Worm (Caenorhabditis elegans) whole organism, L4/young adult: ENCODE results near the gene DH11.2.

Source experiments
- W03F9.2 ChIP-seq: fragments of 150-350 bp; optimal IDR thresholded peaks from 2 replicates; lab custom pipeline; 2014; ENCODE audit warnings: missing biosample characterization, missing genetic modification characterization
- dao-5 ChIP-seq: sonication (generic microtip); optimal IDR thresholded peaks from 2 replicates; lab custom pipeline; 2016; ENCODE audit warnings: missing genotype, missing genetic modification characterization, moderate library complexity, missing compliant biosample characterization
- him-1 ChIP-seq: sonication (generic microtip); optimal IDR thresholded peaks from 2 replicates; lab custom pipeline; 2016; ENCODE audit warnings: missing genotype, missing genetic modification reagents, missing genetic modification characterization, missing compliant biosample characterization

Gene DH11.2

DNA sequence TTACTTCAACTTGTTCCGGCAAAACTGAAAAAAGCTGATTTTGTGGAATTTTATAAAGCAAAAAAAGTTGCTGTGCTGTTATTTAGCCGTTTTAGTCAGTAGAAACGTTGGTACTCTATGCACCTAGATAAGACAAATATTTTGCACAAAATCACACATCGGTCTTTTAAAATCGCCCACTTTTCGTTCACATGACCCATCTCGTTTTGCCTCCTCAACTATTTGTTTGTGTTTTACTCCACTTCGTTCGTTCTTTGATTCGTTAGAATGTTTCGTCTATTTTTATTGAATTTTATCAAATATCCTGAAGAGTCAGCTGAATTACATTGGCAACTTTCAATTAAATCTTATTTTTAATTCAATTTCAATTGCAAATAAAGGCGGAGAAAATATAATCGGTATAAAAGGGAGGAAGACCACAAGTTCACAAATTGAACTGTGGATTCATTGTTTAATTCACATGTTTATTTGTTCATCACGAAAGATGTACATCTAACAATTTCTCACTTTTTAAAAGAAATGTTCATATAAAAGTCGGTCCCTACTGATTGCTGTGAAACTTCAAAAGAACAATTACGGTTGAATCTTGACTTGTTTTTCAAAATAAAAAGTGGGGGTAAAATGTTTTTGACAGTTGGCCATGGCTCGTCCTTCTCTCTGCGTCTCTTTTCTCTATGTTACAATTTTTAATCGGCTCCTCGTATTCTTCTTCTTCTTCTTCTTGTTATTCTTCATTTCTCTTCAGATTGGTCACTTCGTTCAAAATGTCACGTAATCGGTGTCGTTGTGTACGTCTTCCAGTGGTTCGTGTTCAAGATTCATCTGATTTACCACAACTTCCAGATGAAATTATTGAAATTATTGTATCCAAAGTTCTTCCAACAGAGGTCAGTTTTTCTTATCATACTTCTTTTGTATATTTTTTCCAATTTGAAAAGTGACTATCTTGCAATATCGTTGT, at the start of gene DH11.2:
Gene DH11.2, plus strand, starts transcription at position 746 of the 961 bp plus-strand sequence.
- TF ChIP-seq W03F9.2, result no peak
- no peak for TF ChIP-seq him-1 (tag; lab: Kevin White, UChicago)
- TF ChIP-seq dao-5 (tag; lab: Kevin White, UChicago), result no peak

DNA sequence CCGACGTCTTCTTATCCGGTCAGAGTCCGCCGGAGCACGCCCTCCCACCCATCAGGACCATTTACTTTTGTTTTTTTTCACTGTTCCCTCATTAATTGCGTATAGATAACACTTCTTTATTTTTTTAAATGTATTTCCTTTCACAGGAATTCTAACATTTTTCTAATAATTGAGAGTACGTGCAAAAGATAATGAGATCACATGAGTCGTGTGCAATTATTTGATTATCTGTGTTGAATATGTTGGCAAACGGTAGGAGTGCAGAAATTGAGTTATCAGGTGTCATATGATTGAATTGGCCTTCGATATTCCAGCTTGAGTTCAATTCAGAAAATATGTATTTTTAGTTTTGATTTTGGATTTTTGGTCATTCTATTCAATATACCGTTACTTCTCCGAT, 44.2 kb upstream of the DH11.2 start:
- TF ChIP-seq W03F9.2 (no peak), dao-5 (tag; lab: Kevin White, UChicago) (no peak), him-1 (tag; lab: Kevin White, UChicago) (no peak)

DNA sequence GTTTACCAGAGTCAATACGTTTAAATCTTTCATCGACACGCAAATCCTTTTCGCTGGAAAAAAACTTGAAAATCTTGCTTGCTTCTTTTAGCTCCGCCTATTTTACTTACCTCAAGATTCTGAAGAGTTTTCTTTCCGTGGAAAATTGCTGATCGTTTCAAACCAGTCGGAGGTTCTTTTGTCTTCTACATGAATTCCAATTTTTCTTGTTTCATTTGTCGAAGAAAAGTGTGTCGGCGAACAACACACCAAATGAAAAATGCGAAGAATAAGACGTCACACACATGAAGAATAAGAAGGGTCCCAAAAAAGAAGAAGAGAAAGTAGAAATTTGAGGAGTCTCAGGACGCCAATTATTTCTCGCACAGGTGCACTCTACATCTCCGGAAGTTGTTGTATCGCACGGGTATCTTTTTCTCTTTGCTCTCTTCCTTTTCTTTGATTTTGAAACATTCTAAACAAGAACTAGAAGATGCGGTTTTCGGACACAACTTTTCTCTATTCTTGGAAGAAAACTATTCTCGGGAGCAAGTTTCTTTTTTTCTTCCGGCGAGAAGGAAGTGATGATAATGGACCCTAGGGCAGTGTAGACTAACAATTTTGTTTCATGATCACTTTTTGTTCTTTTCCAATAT, 38.3 kb upstream of the DH11.2 start:
- TF ChIP-seq him-1 (tag; lab: Kevin White, UChicago) (no peak), dao-5 (tag; lab: Kevin White, UChicago) (no peak), W03F9.2 (no peak)

DNA sequence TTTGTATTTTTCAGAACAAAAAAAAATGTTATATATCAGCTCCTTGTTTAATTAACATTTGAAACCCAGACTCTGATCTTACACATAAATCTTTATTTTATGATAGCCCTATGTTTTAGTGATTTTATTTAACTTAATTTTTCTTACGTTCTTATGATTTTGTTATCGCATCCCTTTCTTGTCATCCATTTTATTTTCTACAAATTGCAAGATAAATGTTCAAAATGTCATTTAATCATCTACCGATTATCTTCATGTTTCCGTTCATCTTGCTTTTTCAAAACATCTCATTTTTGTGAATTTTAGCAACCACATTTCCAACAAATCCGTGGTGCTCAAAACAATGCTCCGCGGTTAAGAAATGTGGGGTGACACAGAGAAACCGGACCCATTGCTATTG, 36.3 kb upstream of the DH11.2 start, which contains the start of gene DH11.5:
Gene DH11.5, plus strand, starts transcription at position 301 of the 400 bp plus-strand sequence.
- TF ChIP-seq W03F9.2 (no peak), dao-5 (tag; lab: Kevin White, UChicago) (no peak), him-1 (tag; lab: Kevin White, UChicago) (no peak)

DNA sequence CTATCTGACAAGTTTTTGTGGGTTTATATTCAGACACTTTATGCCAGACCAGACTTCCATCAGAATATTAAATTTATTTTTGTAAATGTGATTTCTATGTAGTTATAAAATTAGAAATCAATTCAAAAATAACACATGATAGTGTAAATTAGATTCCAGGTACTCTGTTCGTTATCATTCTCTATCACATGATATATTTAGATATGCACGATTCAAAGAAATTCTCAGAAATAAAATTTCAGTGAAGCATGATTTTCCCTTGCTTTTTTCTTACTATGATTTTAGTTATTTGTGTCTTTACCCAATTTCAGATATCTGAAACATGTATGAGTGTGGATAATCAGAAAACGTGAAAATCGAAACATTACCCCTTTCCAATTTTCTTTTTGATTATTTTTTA, 35.1 kb upstream of the DH11.2 start:
- TF ChIP-seq W03F9.2 (no peak), dao-5 (tag; lab: Kevin White, UChicago) (no peak), him-1 (tag; lab: Kevin White, UChicago) (no peak)

DNA sequence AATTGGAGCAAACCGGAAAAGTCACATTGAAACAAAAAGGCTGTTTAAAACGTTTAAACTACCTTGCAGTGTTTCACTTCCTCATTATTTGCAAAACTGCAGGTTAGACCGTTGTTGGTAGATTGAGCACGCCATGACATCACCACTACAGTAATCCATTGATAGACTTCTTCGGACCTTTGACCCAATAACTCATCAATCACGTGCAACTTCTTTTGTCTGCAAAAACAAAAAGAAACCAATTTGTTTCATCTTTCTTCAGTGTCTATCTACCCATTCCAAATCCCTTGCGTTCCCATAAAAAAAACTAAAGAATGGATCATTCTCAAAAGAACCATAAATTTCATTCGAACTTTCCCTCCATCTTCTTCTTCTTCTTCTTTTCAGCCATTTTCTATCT, 31.5 kb upstream of the DH11.2 start:
- TF ChIP-seq him-1 (tag; lab: Kevin White, UChicago), result no peak
- no peak for TF ChIP-seq dao-5 (tag; lab: Kevin White, UChicago)
- no peak for TF ChIP-seq W03F9.2

DNA sequence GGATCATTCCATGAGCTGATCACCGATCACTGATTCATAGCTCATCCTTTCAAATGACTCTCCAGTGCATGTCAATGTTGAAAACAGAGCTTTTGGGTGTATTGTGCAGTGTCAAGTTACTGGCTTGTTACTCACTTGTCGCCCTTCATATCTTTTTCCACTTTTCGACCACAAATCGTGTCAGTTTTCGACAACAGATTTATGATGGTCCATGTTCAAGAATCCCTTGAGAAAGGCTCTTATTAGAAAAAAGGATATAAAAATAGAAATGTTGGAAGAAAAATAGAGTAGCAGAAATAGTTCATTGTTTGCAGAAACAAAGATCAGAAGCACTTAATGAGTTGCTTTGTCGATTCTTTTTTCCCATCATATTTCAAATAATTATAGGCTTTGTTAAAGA, 29.2 kb upstream of the DH11.2 start:
- TF ChIP-seq W03F9.2, result no peak
- no peak for TF ChIP-seq him-1 (tag; lab: Kevin White, UChicago)
- no peak for TF ChIP-seq dao-5 (tag; lab: Kevin White, UChicago)

DNA sequence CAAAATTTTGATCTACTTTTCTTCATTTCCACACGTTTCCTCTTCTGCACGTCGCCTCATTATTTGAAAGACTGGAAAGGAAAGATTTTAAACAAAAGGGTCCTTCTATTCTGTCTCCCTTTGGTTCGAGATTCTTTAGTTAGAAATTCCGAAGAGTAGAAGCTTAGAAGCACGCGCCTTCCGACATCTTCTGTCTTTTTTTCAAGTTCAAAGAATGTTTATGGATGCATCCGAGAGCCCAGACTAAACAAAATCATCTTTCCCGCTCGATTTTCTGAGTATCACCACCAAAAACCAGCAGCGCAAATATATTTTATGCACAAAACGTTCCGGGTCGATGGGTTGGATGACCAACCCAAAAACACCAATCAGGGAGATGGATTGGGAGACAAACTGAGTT, 28.5 kb upstream of the DH11.2 start:
- TF ChIP-seq W03F9.2, result no peak
- no peak for TF ChIP-seq dao-5 (tag; lab: Kevin White, UChicago)
- TF ChIP-seq him-1 (tag; lab: Kevin White, UChicago), result no peak

DNA sequence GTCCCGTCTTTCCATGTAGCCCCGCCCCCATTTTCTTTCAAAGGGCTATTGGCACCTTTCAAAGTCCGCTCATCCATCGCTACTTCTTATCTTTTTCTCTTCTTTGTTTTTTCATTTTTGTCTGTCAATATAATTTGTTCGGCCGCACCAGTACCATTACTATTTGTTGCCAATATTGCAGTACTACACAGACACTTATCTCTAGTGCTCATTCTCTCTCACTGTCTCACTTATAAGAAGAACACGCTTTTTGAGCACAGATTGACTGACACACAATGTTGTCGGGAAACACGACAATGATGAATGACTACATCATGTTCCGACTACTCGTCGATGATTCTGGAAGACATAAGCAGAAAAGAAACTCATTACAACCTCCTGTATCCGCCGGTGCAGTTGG, 27.6 kb upstream of the DH11.2 start:
- TF ChIP-seq dao-5 (tag; lab: Kevin White, UChicago) (no peak), him-1 (tag; lab: Kevin White, UChicago) (no peak), W03F9.2 (no peak)

DNA sequence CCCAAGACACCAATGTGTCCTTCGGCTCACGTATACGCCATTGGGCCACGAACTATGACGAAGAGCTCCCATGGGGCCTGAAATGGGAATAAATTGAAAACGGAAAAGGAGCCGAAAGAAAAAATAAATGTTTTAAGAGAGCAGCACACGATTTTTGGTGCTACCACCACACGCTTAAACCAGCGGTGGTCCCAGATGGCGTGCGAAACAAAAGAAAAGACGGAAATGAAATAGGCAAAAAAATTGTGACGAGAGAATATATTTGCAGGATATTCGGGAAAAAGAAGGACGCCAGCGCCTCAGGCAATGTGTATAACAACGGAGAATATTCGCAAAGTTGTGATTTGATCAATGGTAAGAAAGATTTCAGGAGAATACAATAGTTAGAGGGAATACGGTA, 25.7 kb upstream of the DH11.2 start:
- TF ChIP-seq him-1 (tag; lab: Kevin White, UChicago) (no peak), dao-5 (tag; lab: Kevin White, UChicago) (no peak), W03F9.2 (no peak)

DNA sequence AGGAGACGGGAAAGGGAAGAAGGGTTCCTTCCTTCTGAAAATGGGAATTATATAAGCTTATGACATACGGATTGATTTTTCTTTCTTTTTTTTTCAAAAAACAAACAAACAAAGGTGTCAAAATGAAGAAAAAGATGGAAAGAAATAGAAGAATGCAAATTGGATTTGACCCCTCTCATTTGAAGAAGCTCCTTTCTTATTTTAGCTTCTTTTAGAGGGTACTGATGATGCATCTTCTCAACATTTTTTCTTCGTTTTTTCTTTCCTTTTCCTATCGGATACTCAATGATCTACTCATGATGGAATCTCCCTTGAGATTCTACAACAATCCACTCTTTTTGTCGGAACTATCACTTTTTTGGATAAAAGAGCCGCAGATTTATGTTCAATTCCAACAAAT, 22.4 kb upstream of the DH11.2 start:
- TF ChIP-seq dao-5 (tag; lab: Kevin White, UChicago) (no peak), W03F9.2 (no peak)

DNA sequence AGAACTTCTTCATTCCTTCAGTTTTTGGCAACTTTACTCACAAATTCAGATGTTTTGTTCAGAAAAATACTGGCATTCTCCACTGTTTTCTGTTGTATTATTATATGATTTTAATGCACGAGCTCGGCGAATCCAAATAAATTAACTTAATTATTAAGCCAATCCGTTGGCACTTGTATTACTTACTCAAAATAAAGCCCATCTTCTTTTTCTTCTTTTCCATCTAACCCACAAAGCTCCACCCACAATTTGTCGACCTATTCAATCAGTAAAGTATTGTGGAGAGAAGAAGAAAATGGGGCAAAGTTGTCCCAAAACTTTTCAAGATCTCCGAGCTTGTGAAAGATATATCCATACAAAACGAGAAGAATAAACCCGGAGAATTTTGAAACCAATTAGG, 21.3 kb upstream of the DH11.2 start:
- TF ChIP-seq dao-5 (tag; lab: Kevin White, UChicago), result no peak
- no peak for TF ChIP-seq W03F9.2
- no peak for TF ChIP-seq him-1 (tag; lab: Kevin White, UChicago)

DNA sequence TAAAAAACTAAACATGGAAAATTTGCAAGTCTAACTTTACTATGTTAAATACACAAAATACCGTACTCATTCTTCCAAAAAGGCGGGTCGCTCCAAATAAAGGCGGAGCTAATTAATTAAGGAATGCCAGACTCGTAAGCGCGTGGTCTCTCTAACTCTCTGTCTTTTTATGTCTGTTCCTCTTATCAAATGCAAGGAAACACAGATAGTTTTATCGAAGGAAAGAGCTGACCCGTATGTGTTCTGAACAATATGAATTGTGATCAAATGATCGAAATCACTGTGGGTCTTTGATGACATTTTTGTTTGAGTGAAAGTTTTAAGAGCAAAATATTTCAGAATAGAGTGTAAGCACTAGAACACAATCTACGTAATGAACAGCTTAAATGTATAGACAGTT, 11.2 kb upstream of the DH11.2 start:
- TF ChIP-seq W03F9.2 (no peak), dao-5 (tag; lab: Kevin White, UChicago) (no peak), him-1 (tag; lab: Kevin White, UChicago) (no peak)

DNA sequence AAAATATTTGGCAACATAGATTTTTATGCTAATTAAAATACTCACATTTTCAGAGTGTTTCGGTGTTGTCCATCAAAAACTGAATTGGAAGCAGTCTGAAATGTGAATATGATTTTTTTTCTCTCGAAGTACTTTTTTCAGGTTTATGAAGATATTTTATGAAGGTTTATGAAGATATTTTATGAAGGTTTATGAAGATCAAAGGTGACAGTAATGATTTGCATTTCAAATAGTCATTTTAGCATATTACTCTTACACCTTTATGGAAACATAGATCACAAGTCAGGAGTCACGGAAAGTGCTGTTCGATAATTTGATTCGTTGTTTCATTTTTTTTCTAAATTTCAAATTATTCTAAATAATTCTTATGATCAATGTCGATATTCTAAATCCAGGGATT, 8.5 kb upstream of the DH11.2 start, which contains the start of gene pgp-11:
Gene pgp-11, minus strand, starts transcription at position 101 of the 400 bp plus-strand sequence.
- TF ChIP-seq W03F9.2, result no peak
- TF ChIP-seq dao-5 (tag; lab: Kevin White, UChicago), result no peak
- no peak for TF ChIP-seq him-1 (tag; lab: Kevin White, UChicago)
